Fruit fly (Drosophila melanogaster) whole organism, embryonic: ENCODE results near the gene CG8281.
A peak's percentile ranks its signal among the peaks of the same experiment; 100 is the strongest.

Source experiments
- Asciz ChIP-seq: fragments of 200-800 bp; sonication (Bioruptor generic); optimal IDR thresholded peaks from 2 replicates; lab custom pipeline; 2017; ENCODE audit warnings: missing biosample characterization, mild to moderate bottlenecking, missing genetic modification characterization, missing genetic modification reagents
- Blimp-1 ChIP-seq: fragments of 200-800 bp; sonication (Bioruptor generic); optimal IDR thresholded peaks from 3 replicates; lab custom pipeline; 2018; ENCODE audit warnings: missing biosample characterization, missing genetic modification characterization, mild to moderate bottlenecking, moderate library complexity, missing genetic modification reagents
- CG10209 ChIP-seq: fragments of 200-800 bp; sonication (Bioruptor generic); optimal IDR thresholded peaks from 3 replicates; lab custom pipeline; 2017; ENCODE audit warnings: missing biosample characterization, mild to moderate bottlenecking, missing genetic modification characterization, missing genetic modification reagents
- CG12299 ChIP-seq: fragments of 200-800 bp; sonication (Bioruptor generic); optimal IDR thresholded peaks from 2 replicates; lab custom pipeline; 2018; ENCODE audit warnings: missing biosample characterization, mild to moderate bottlenecking, missing genetic modification characterization
- CG1233 ChIP-seq: fragments of 200-800 bp; sonication (Bioruptor generic); optimal IDR thresholded peaks from 4 replicates; lab custom pipeline; 2018; ENCODE audit warnings: missing biosample characterization, mild to moderate bottlenecking, missing genetic modification characterization
- CG12391 ChIP-seq: fragments of 200-800 bp; sonication (Bioruptor generic); optimal IDR thresholded peaks from 3 replicates; lab custom pipeline; 2018; ENCODE audit warnings: missing biosample characterization, mild to moderate bottlenecking, missing genetic modification characterization, moderate library complexity
- CG14667 ChIP-seq: fragments of 200-800 bp; sonication (Bioruptor generic); IDR thresholded peaks from 2 replicates; pipeline ENCODE4 v1.3.6; 2022; ENCODE audit warnings: missing biosample characterization, missing genetic modification characterization
- CG14965 ChIP-seq: fragments of 200-800 bp; sonication (Bioruptor generic); optimal IDR thresholded peaks from 2 replicates; lab custom pipeline; 2016; ENCODE audit warnings: missing biosample characterization, missing genetic modification characterization, borderline replicate concordance
- CG15479 ChIP-seq: fragments of 200-800 bp; sonication (Bioruptor generic); optimal IDR thresholded peaks from 3 replicates; lab custom pipeline; 2019; ENCODE audit warnings: missing biosample characterization, mild to moderate bottlenecking, missing genetic modification characterization, moderate library complexity
- CG15696 ChIP-seq: fragments of 200-800 bp; sonication (Bioruptor generic); optimal IDR thresholded peaks from 2 replicates; lab custom pipeline; 2019; ENCODE audit warnings: missing biosample characterization, mild to moderate bottlenecking, missing genetic modification characterization, moderate library complexity
- CG17361 ChIP-seq: fragments of 200-800 bp; sonication (Bioruptor generic); IDR thresholded peaks from 3 replicates; pipeline ENCODE4 v1.3.6; 2022; ENCODE audit warnings: missing biosample characterization, missing genetic modification characterization
- CG18599 ChIP-seq: fragments of 200-800 bp; sonication (Bioruptor generic); optimal IDR thresholded peaks from 3 replicates; lab custom pipeline; 2017; ENCODE audit warnings: missing biosample characterization, missing genetic modification characterization, mild to moderate bottlenecking, moderate library complexity, missing genetic modification reagents
- CG18764 ChIP-seq: fragments of 200-800 bp; sonication (Bioruptor generic); optimal IDR thresholded peaks from 3 replicates; lab custom pipeline; 2016; ENCODE audit warnings: missing biosample characterization, missing genetic modification characterization
- CG2712 ChIP-seq: fragments of 200-800 bp; optimal IDR thresholded peaks from 3 replicates; lab custom pipeline; 2019; ENCODE audit warnings: missing biosample characterization, mild to moderate bottlenecking, missing genetic modification characterization, moderate library complexity
- CG31441 ChIP-seq: fragments of 200-800 bp; sonication (Bioruptor generic); IDR thresholded peaks from 2 replicates; pipeline ENCODE4 v1.3.6; 2022; ENCODE audit warnings: missing biosample characterization, missing genetic modification characterization
- CG4404 ChIP-seq: fragments of 200-800 bp; sonication (Bioruptor generic); IDR thresholded peaks from 2 replicates; pipeline ENCODE4 v1.3.6; 2022; ENCODE audit warnings: missing biosample characterization, missing genetic modification characterization
- CG4424 ChIP-seq: fragments of 200-800 bp; sonication (Bioruptor generic); optimal IDR thresholded peaks from 3 replicates; lab custom pipeline; 2016; ENCODE audit warnings: missing biosample characterization, missing genetic modification characterization
- CG4820 ChIP-seq: fragments of 200-800 bp; sonication (Bioruptor generic); optimal IDR thresholded peaks from 3 replicates; lab custom pipeline; 2016; ENCODE audit warnings: missing biosample characterization, missing genetic modification characterization
- CG5180 ChIP-seq: fragments of 200-800 bp; sonication (Bioruptor generic); optimal IDR thresholded peaks from 3 replicates; lab custom pipeline; 2017; ENCODE audit warnings: missing biosample characterization, missing genetic modification characterization, mild to moderate bottlenecking, moderate library complexity, missing genetic modification reagents
- CG6813 ChIP-seq: fragments of 200-800 bp; sonication (Bioruptor generic); optimal IDR thresholded peaks from 2 replicates; lab custom pipeline; 2017; ENCODE audit warnings: missing biosample characterization, missing genetic modification characterization, mild to moderate bottlenecking, moderate library complexity, missing genetic modification reagents
- CG7556 ChIP-seq: fragments of 200-800 bp; sonication (Bioruptor generic); optimal IDR thresholded peaks from 2 replicates; lab custom pipeline; 2017; ENCODE audit warnings: missing biosample characterization, mild to moderate bottlenecking, missing genetic modification characterization
- CG7745 ChIP-seq: fragments of 200-800 bp; sonication (Bioruptor generic); optimal IDR thresholded peaks from 2 replicates; lab custom pipeline; 2018; ENCODE audit warnings: missing biosample characterization, mild to moderate bottlenecking, missing genetic modification characterization, moderate library complexity
- CG7839 ChIP-seq: fragments of 200-800 bp; sonication (Bioruptor generic); optimal IDR thresholded peaks from 3 replicates; lab custom pipeline; 2018; ENCODE audit warnings: missing biosample characterization, mild to moderate bottlenecking, missing genetic modification characterization, moderate library complexity
- CG8388 ChIP-seq: fragments of 200-800 bp; sonication (Bioruptor generic); optimal IDR thresholded peaks from 2 replicates; lab custom pipeline; 2019; ENCODE audit warnings: missing biosample characterization, mild to moderate bottlenecking, missing genetic modification characterization, moderate library complexity
- CG8765 ChIP-seq: fragments of 200-800 bp; sonication (Bioruptor generic); IDR thresholded peaks from 2 replicates; pipeline ENCODE4 v1.3.6; 2022; ENCODE audit warnings: missing biosample characterization, missing genetic modification characterization
- CG9727 ChIP-seq: fragments of 200-800 bp; sonication (Bioruptor generic); optimal IDR thresholded peaks from 3 replicates; lab custom pipeline; 2017; ENCODE audit warnings: missing biosample characterization, mild to moderate bottlenecking, missing genetic modification characterization
- CrebB ChIP-seq: fragments of 200-800 bp; sonication (Bioruptor generic); optimal IDR thresholded peaks from 3 replicates; lab custom pipeline; 2018; ENCODE audit warnings: missing biosample characterization, mild to moderate bottlenecking, missing genetic modification characterization
- D ChIP-seq, 2 experiments: fragments of 200-800 bp in 1 of 2; fragments of >200 bp in 1 of 2; sonication (Bioruptor generic) in 1 of 2; optimal IDR thresholded peaks; 2 replicates in 1 of 2; 3 replicates in 1 of 2; lab custom pipeline; 2017; ENCODE audit warnings: mild to moderate bottlenecking in 1 of 2, missing biosample characterization in 1 of 2, missing genetic modification characterization in 1 of 2, missing genetic modification reagents in 1 of 2
- D19A ChIP-seq: fragments of 200-800 bp; optimal IDR thresholded peaks from 3 replicates; lab custom pipeline; 2019; ENCODE audit warnings: missing biosample characterization, mild to moderate bottlenecking, missing genetic modification characterization, moderate library complexity
- Nf-YC ChIP-seq: fragments of 200-800 bp; optimal IDR thresholded peaks from 3 replicates; lab custom pipeline; 2019; ENCODE audit warnings: missing biosample characterization, mild to moderate bottlenecking, missing genetic modification characterization, moderate library complexity
- Oli ChIP-seq: fragments of 200-800 bp; sonication (Bioruptor generic); optimal IDR thresholded peaks from 2 replicates; lab custom pipeline; 2018; ENCODE audit warnings: missing biosample characterization, mild to moderate bottlenecking, missing genetic modification characterization, moderate library complexity
- PHDP ChIP-seq: fragments of 200-800 bp; sonication (Bioruptor generic); optimal IDR thresholded peaks from 3 replicates; lab custom pipeline; 2018; ENCODE audit warnings: missing biosample characterization, mild to moderate bottlenecking, missing genetic modification characterization, moderate library complexity
- Six4 ChIP-seq: fragments of 200-800 bp; sonication (Bioruptor generic); optimal IDR thresholded peaks from 2 replicates; lab custom pipeline; 2016; ENCODE audit warnings: missing biosample characterization, missing genetic modification characterization
- Sox100B ChIP-seq: fragments of 200-800 bp; sonication (Bioruptor generic); optimal IDR thresholded peaks from 3 replicates; lab custom pipeline; 2018; ENCODE audit warnings: missing biosample characterization, mild to moderate bottlenecking, missing genetic modification characterization
- Usf ChIP-seq: fragments of 200-800 bp; sonication (Bioruptor generic); optimal IDR thresholded peaks from 2 replicates; lab custom pipeline; 2017; ENCODE audit warnings: missing genotype, missing biosample characterization, missing genetic modification characterization
- ap ChIP-seq: fragments of 200-800 bp; sonication (Bioruptor generic); IDR thresholded peaks from 2 replicates; pipeline ENCODE4 v1.3.6; 2022; ENCODE audit warnings: missing biosample characterization, missing genetic modification characterization
- dmrt11E ChIP-seq: fragments of 200-800 bp; sonication (Bioruptor generic); optimal IDR thresholded peaks from 3 replicates; lab custom pipeline; 2018; ENCODE audit warnings: missing biosample characterization, mild to moderate bottlenecking, missing genetic modification characterization, moderate library complexity
- dmrt99B ChIP-seq: fragments of 200-800 bp; sonication (Bioruptor generic); optimal IDR thresholded peaks from 2 replicates; lab custom pipeline; 2018; ENCODE audit warnings: missing biosample characterization, mild to moderate bottlenecking, missing genetic modification characterization, moderate library complexity
- grau ChIP-seq: fragments of 200-800 bp; optimal IDR thresholded peaks from 3 replicates; lab custom pipeline; 2019; ENCODE audit warnings: missing biosample characterization, mild to moderate bottlenecking, missing genetic modification characterization, moderate library complexity
- ind ChIP-seq: fragments of 200-800 bp; sonication (Bioruptor generic); optimal IDR thresholded peaks from 3 replicates; lab custom pipeline; 2016; ENCODE audit warnings: missing biosample characterization, missing genetic modification characterization
- lmd ChIP-seq: fragments of 200-800 bp; sonication (Bioruptor generic); IDR thresholded peaks from 2 replicates; pipeline ENCODE4 v1.3.6; 2022; ENCODE audit warnings: missing biosample characterization, missing genetic modification characterization
- lola ChIP-seq, 3 experiments: fragments of >200 bp in 2 of 3; fragments of 200-800 bp in 1 of 3; sonication (Bioruptor generic) in 1 of 3; optimal IDR thresholded peaks; 2 replicates each; lab custom pipeline; 2017 to 2019; ENCODE audit warnings: missing biosample characterization in 3 of 3, missing genetic modification characterization in 3 of 3, mild to moderate bottlenecking in 1 of 3, moderate library complexity in 1 of 3
- org-1 ChIP-seq: fragments of 200-800 bp; sonication (Bioruptor generic); optimal IDR thresholded peaks from 2 replicates; lab custom pipeline; 2017; ENCODE audit warnings: missing biosample characterization, missing genetic modification characterization
- pan ChIP-seq, 4 experiments: fragments of >200 bp in 3 of 4; fragments of 200-800 bp in 1 of 4; sonication (Bioruptor generic) in 1 of 4; optimal IDR thresholded peaks in 3 of 4; IDR thresholded peaks in 1 of 4; 2 replicates each; pipeline versions ENCODE4 v1.3.6 to Lab custom; 2017 to 2022; ENCODE audit warnings: missing biosample characterization in 2 of 4, missing genetic modification characterization in 2 of 4, mixed read lengths in 1 of 4
- phol ChIP-seq: fragments of 200-800 bp; sonication (Bioruptor generic); optimal IDR thresholded peaks from 3 replicates; lab custom pipeline; 2018; ENCODE audit warnings: missing biosample characterization, mild to moderate bottlenecking, missing genetic modification characterization, moderate library complexity
- ro ChIP-seq: fragments of 200-800 bp; sonication (Bioruptor generic); IDR thresholded peaks from 2 replicates; pipeline ENCODE4 v1.3.6; 2022; ENCODE audit warnings: missing biosample characterization, missing genetic modification characterization
- row ChIP-seq: fragments of 200-800 bp; sonication (Bioruptor generic); IDR thresholded peaks from 3 replicates; pipeline ENCODE4 v1.3.6; 2022; ENCODE audit warnings: missing biosample characterization, missing genetic modification characterization
- trem ChIP-seq: fragments of 200-800 bp; optimal IDR thresholded peaks from 3 replicates; lab custom pipeline; 2019; ENCODE audit warnings: missing biosample characterization, mild to moderate bottlenecking, missing genetic modification characterization, moderate library complexity

Gene CG8281

DNA sequence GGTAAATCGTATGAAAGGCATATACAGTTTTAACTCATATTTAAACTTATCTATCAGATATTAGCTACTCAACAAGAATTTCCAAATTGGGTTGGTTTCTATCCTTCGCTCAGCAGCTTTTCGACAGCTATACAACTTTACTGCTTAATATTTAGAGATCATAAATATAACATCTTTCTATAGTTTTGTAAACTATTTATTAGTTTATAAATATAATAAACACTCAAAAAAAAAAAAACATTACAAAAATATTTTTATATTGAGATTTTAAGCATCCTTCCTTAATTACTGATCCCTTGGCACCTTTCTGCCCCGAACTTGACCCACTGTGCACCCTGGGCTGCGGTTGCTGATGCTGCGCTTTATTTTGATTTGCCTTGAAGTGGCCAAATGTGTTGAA, 40.7 kb downstream of the CG8281 start:
- TF ChIP-seq CG31441 (GFP tag; lab: Robert Waterston, UW) = peak; percentile 60
- peak; percentile 63 for TF ChIP-seq CG9727 (GFP tag; lab: Kevin White, UChicago)
- TF ChIP-seq row (GFP tag; lab: Robert Waterston, UW) = peak; percentile 25; the same call in 1 of the 3 replicates
- no peak for TF ChIP-seq CG5180 (GFP tag; lab: Kevin White, UChicago)
- TF ChIP-seq CG14965 (GFP tag; lab: Kevin White, UChicago) = no peak
- TF ChIP-seq Six4 (GFP tag; lab: Kevin White, UChicago) = peak; percentile 3
- TF ChIP-seq grau (tag; lab: Kevin White, UChicago) = peak; percentile 4
- TF ChIP-seq ind (GFP tag; lab: Kevin White, UChicago) = peak; percentile 24
- no peak for TF ChIP-seq CG14667 (GFP tag; lab: Robert Waterston, UW)
- peak; percentile 42 for TF ChIP-seq dmrt99B (tag; lab: Kevin White, UChicago)
- peak; percentile 81 for TF ChIP-seq CG17361 (GFP tag; lab: Robert Waterston, UW)
- no peak for TF ChIP-seq pan (optimal IDR thresholded peaks at IDR 0.05; lab: Kevin White, UChicago)
- TF ChIP-seq pan (GFP tag; optimal IDR thresholded peaks at IDR 0.05 in 1 of 2, IDR thresholded peaks at IDR 0.05 in 1 of 2) = no peak
- TF ChIP-seq org-1 = no peak
- peak; percentile 36 for TF ChIP-seq CG12391 (tag; lab: Kevin White, UChicago)
- TF ChIP-seq D19A (tag; lab: Kevin White, UChicago) = peak; percentile 47
- no peak for TF ChIP-seq CrebB (tag; lab: Kevin White, UChicago)
- TF ChIP-seq CG4820 (GFP tag; lab: Kevin White, UChicago) = peak; percentile 29
- TF ChIP-seq Oli (tag; lab: Kevin White, UChicago) = peak; percentile 44
- TF ChIP-seq CG7556 (GFP tag; lab: Kevin White, UChicago) = peak; percentile 15
- TF ChIP-seq phol = peak; percentile 57
- TF ChIP-seq CG15479 = no peak
- peak; percentile 21 for TF ChIP-seq Asciz
- peak; percentile 5 for TF ChIP-seq Blimp-1
- no peak for TF ChIP-seq CG7745 (tag; lab: Kevin White, UChicago)
- TF ChIP-seq trem = peak; percentile 0
- TF ChIP-seq CG4404 (GFP tag; lab: Robert Waterston, UW) = peak; percentile 15; the same call in 1 of the 2 replicates
- peak in 1 of 3 experiments; percentile 65 for TF ChIP-seq lola (GFP tag; optimal IDR thresholded peaks at IDR 0.05; lab: Kevin White, UChicago)
- no peak for TF ChIP-seq CG18599 (GFP tag; lab: Kevin White, UChicago)
- no peak for TF ChIP-seq ro
- peak; percentile 23 for TF ChIP-seq CG1233 (GFP tag; lab: Kevin White, UChicago)
- no peak for TF ChIP-seq D (optimal IDR thresholded peaks at IDR 0.05; lab: Kevin White, UChicago)
- peak; percentile 48 for TF ChIP-seq D (GFP tag; optimal IDR thresholded peaks at IDR 0.05; lab: Kevin White, UChicago)
- TF ChIP-seq CG12299 (tag; lab: Kevin White, UChicago) = no peak
- TF ChIP-seq CG6813 (GFP tag; lab: Kevin White, UChicago) = no peak
- no peak for TF ChIP-seq CG18764 (GFP tag; lab: Kevin White, UChicago)
- peak; percentile 61 for TF ChIP-seq CG2712 (tag; lab: Kevin White, UChicago)
- peak; percentile 7; the same call in 1 of the 2 replicates for TF ChIP-seq lmd
- no peak for TF ChIP-seq ap
- TF ChIP-seq CG15696 (tag; lab: Kevin White, UChicago) = peak; percentile 27
- peak; percentile 37; the same call in 1 of the 2 replicates for TF ChIP-seq CG8765
- peak; percentile 41 for TF ChIP-seq CG7839
- TF ChIP-seq CG4424 (GFP tag; lab: Kevin White, UChicago) = peak; percentile 66
- TF ChIP-seq PHDP (tag; lab: Kevin White, UChicago) = peak; percentile 7
- peak; percentile 26 for TF ChIP-seq CG10209 (GFP tag; lab: Kevin White, UChicago)
- TF ChIP-seq Nf-YC (tag; lab: Kevin White, UChicago) = no peak
- TF ChIP-seq dmrt11E (tag; lab: Kevin White, UChicago) = peak; percentile 69
- no peak for TF ChIP-seq Usf (GFP tag; lab: Kevin White, UChicago)
- peak; percentile 4 for TF ChIP-seq CG8388 (GFP tag; lab: Kevin White, UChicago)
- peak; percentile 60 for TF ChIP-seq Sox100B (GFP tag; lab: Kevin White, UChicago)
